Fruit fly (Drosophila melanogaster) whole organism, embryonic: Measurements from ENCODE around the gene CG7362.

ENCODE experiments used
- Aef1 ChIP-seq: fragments of 200-800 bp; sonication (Bioruptor generic); IDR thresholded peaks from 3 replicates; pipeline ENCODE4 v1.3.6; 2022; ENCODE audit warnings: missing biosample characterization, missing genetic modification characterization
- Atf-2 ChIP-seq: fragments of 200-800 bp; sonication (Bioruptor generic); optimal IDR thresholded peaks from 2 replicates; lab custom pipeline; 2016; ENCODE audit warnings: missing biosample characterization, missing genetic modification characterization
- CG12155 ChIP-seq: fragments of 200-800 bp; sonication (Bioruptor generic); optimal IDR thresholded peaks from 3 replicates; lab custom pipeline; 2016; ENCODE audit warnings: missing biosample characterization, missing genetic modification characterization
- CG12744 ChIP-seq: fragments of 200-800 bp; sonication (Bioruptor generic); optimal IDR thresholded peaks from 2 replicates; lab custom pipeline; 2016; ENCODE audit warnings: missing biosample characterization, missing genetic modification characterization
- CG14667 ChIP-seq: fragments of 200-800 bp; sonication (Bioruptor generic); IDR thresholded peaks from 2 replicates; pipeline ENCODE4 v1.3.6; 2022; ENCODE audit warnings: missing biosample characterization, missing genetic modification characterization
- CG15696 ChIP-seq: fragments of 200-800 bp; sonication (Bioruptor generic); optimal IDR thresholded peaks from 2 replicates; lab custom pipeline; 2019; ENCODE audit warnings: missing biosample characterization, mild to moderate bottlenecking, missing genetic modification characterization, moderate library complexity
- CG1603 ChIP-seq: fragments of 200-800 bp; sonication (Bioruptor generic); optimal IDR thresholded peaks from 2 replicates; lab custom pipeline; 2019; ENCODE audit warnings: missing biosample characterization, mild to moderate bottlenecking, missing genetic modification characterization, moderate library complexity
- CG18262 ChIP-seq: fragments of 200-800 bp; optimal IDR thresholded peaks from 3 replicates; lab custom pipeline; 2019; ENCODE audit warnings: missing biosample characterization, mild to moderate bottlenecking, missing genetic modification characterization, moderate library complexity
- CG18764 ChIP-seq: fragments of 200-800 bp; sonication (Bioruptor generic); optimal IDR thresholded peaks from 3 replicates; lab custom pipeline; 2016; ENCODE audit warnings: missing biosample characterization, missing genetic modification characterization
- CG2202 ChIP-seq: fragments of 200-800 bp; sonication (Bioruptor generic); optimal IDR thresholded peaks from 2 replicates; lab custom pipeline; 2018; ENCODE audit warnings: missing biosample characterization, mild to moderate bottlenecking, missing genetic modification characterization
- CG2712 ChIP-seq: fragments of 200-800 bp; optimal IDR thresholded peaks from 3 replicates; lab custom pipeline; 2019; ENCODE audit warnings: missing biosample characterization, mild to moderate bottlenecking, missing genetic modification characterization, moderate library complexity
- CG31224 ChIP-seq: fragments of 200-800 bp; sonication (Bioruptor generic); IDR thresholded peaks from 2 replicates; pipeline ENCODE4 v1.3.6; 2022; ENCODE audit warnings: missing biosample characterization, missing genetic modification characterization
- CG3281 ChIP-seq: fragments of 200-800 bp; sonication (Bioruptor generic); optimal IDR thresholded peaks from 3 replicates; lab custom pipeline; 2017; ENCODE audit warnings: missing biosample characterization, mild to moderate bottlenecking, missing genetic modification characterization
- CG4360 ChIP-seq: fragments of 200-800 bp; sonication (Bioruptor generic); IDR thresholded peaks from 2 replicates; pipeline ENCODE4 v1.3.6; 2022; ENCODE audit warnings: missing biosample characterization, missing genetic modification characterization
- CG6175 ChIP-seq: fragments of 200-800 bp; sonication (Bioruptor generic); IDR thresholded peaks from 3 replicates; pipeline ENCODE4 v1.3.6; 2022; ENCODE audit warnings: missing biosample characterization, missing genetic modification characterization
- CG6654 ChIP-seq: fragments of 200-800 bp; sonication (Bioruptor generic); optimal IDR thresholded peaks from 2 replicates; lab custom pipeline; 2017; ENCODE audit warnings: missing biosample characterization, mild to moderate bottlenecking, missing genetic modification characterization
- CG6813 ChIP-seq: fragments of 200-800 bp; sonication (Bioruptor generic); optimal IDR thresholded peaks from 2 replicates; lab custom pipeline; 2017; ENCODE audit warnings: missing biosample characterization, missing genetic modification characterization, mild to moderate bottlenecking, moderate library complexity, missing genetic modification reagents
- CG6854 ChIP-seq: fragments of 200-800 bp; sonication (Bioruptor generic); optimal IDR thresholded peaks from 3 replicates; lab custom pipeline; 2017; ENCODE audit warnings: missing biosample characterization, mild to moderate bottlenecking, missing genetic modification characterization
- CG7556 ChIP-seq: fragments of 200-800 bp; sonication (Bioruptor generic); optimal IDR thresholded peaks from 2 replicates; lab custom pipeline; 2017; ENCODE audit warnings: missing biosample characterization, mild to moderate bottlenecking, missing genetic modification characterization
- Camta ChIP-seq: fragments of 200-800 bp; sonication (Bioruptor generic); optimal IDR thresholded peaks from 2 replicates; lab custom pipeline; 2016; ENCODE audit warnings: missing biosample characterization, missing genetic modification characterization
- Dp ChIP-seq: fragments of 200-800 bp; sonication (Bioruptor generic); optimal IDR thresholded peaks from 2 replicates; lab custom pipeline; 2018; ENCODE audit warnings: missing biosample characterization, mild to moderate bottlenecking, missing genetic modification characterization, moderate library complexity
- Drgx ChIP-seq: fragments of 200-800 bp; sonication (Bioruptor generic); IDR thresholded peaks from 2 replicates; pipeline ENCODE4 v1.3.6; 2022; ENCODE audit warnings: missing biosample characterization, missing genetic modification characterization
- E2f1 ChIP-seq: fragments of 200-800 bp; sonication (Bioruptor generic); IDR thresholded peaks from 2 replicates; pipeline ENCODE4 v1.3.6; 2022; ENCODE audit warnings: missing biosample characterization, missing genetic modification characterization
- HLH3B ChIP-seq: fragments of 200-800 bp; sonication (Bioruptor generic); IDR thresholded peaks from 2 replicates; pipeline ENCODE4 v1.3.6; 2022; ENCODE audit warnings: missing biosample characterization, missing genetic modification characterization
- HLH54F ChIP-seq: fragments of 200-800 bp; sonication (Bioruptor generic); optimal IDR thresholded peaks from 3 replicates; lab custom pipeline; 2016; ENCODE audit warnings: missing biosample characterization, missing genetic modification characterization
- Hmr ChIP-seq: fragments of 200-800 bp; sonication (Bioruptor generic); optimal IDR thresholded peaks from 3 replicates; lab custom pipeline; 2017; ENCODE audit warnings: mild to moderate bottlenecking, missing biosample characterization, missing genetic modification reagents, missing genetic modification characterization
- MBD-R2 ChIP-seq: fragments of 200-800 bp; sonication (Bioruptor generic); IDR thresholded peaks from 2 replicates; pipeline ENCODE4 v1.3.6; 2022; ENCODE audit warnings: missing biosample characterization, missing genetic modification characterization
- Nf-YA ChIP-seq: fragments of 200-800 bp; sonication (Bioruptor generic); IDR thresholded peaks from 2 replicates; pipeline ENCODE4 v1.3.6; 2022; ENCODE audit warnings: missing biosample characterization, missing genetic modification characterization
- Nf-YC ChIP-seq: fragments of 200-800 bp; optimal IDR thresholded peaks from 3 replicates; lab custom pipeline; 2019; ENCODE audit warnings: missing biosample characterization, mild to moderate bottlenecking, missing genetic modification characterization, moderate library complexity
- NfI ChIP-seq: fragments of 200-800 bp; sonication (Bioruptor generic); optimal IDR thresholded peaks from 3 replicates; lab custom pipeline; 2018; ENCODE audit warnings: missing biosample characterization, mild to moderate bottlenecking, missing genetic modification characterization, moderate library complexity
- Oli ChIP-seq: fragments of 200-800 bp; sonication (Bioruptor generic); optimal IDR thresholded peaks from 2 replicates; lab custom pipeline; 2018; ENCODE audit warnings: missing biosample characterization, mild to moderate bottlenecking, missing genetic modification characterization, moderate library complexity
- Poxn ChIP-seq: fragments of 200-800 bp; sonication (Bioruptor generic); IDR thresholded peaks from 2 replicates; pipeline ENCODE4 v1.3.6; 2022; ENCODE audit warnings: missing biosample characterization, missing genetic modification characterization
- Sry-β ChIP-seq: fragments of 200-800 bp; sonication (Bioruptor generic); optimal IDR thresholded peaks from 2 replicates; lab custom pipeline; 2018; ENCODE audit warnings: missing biosample characterization, mild to moderate bottlenecking, missing genetic modification characterization, moderate library complexity
- TFAM ChIP-seq: fragments of 200-800 bp; sonication (Bioruptor generic); optimal IDR thresholded peaks from 2 replicates; lab custom pipeline; 2017; ENCODE audit warnings: missing biosample characterization, missing genetic modification characterization, inconsistent platforms
- Xrp1 ChIP-seq: fragments of 200-800 bp; sonication (Bioruptor generic); IDR thresholded peaks from 2 replicates; pipeline ENCODE4 v1.3.6; 2022; ENCODE audit warnings: missing biosample characterization, missing genetic modification characterization
- crol ChIP-seq: fragments of 200-800 bp; sonication (Bioruptor generic); IDR thresholded peaks from 2 replicates; pipeline ENCODE4 v1.3.6; 2022; ENCODE audit warnings: missing biosample characterization, missing genetic modification characterization
- her ChIP-seq: fragments of 200-800 bp; sonication (Bioruptor generic); optimal IDR thresholded peaks from 2 replicates; lab custom pipeline; 2016; ENCODE audit warnings: missing biosample characterization, missing genetic modification characterization
- luna ChIP-seq: fragments of 200-800 bp; sonication (Bioruptor generic); optimal IDR thresholded peaks from 2 replicates; lab custom pipeline; 2016; ENCODE audit warnings: missing biosample characterization, missing genetic modification characterization
- otp ChIP-seq: fragments of 200-800 bp; sonication (Bioruptor generic); IDR thresholded peaks from 3 replicates; pipeline ENCODE4, ENCODE4 v1.3.6; 2022; ENCODE audit warnings: missing biosample characterization, missing genetic modification characterization
- pan ChIP-seq, 4 experiments: fragments of >200 bp in 3 of 4; fragments of 200-800 bp in 1 of 4; sonication (Bioruptor generic) in 1 of 4; optimal IDR thresholded peaks in 3 of 4; IDR thresholded peaks in 1 of 4; 2 replicates each; pipeline versions ENCODE4 v1.3.6 to Lab custom; 2017 to 2022; ENCODE audit warnings: missing biosample characterization in 2 of 4, missing genetic modification characterization in 2 of 4, mixed read lengths in 1 of 4
- pum ChIP-seq: fragments of 200-800 bp; sonication (Bioruptor generic); optimal IDR thresholded peaks from 2 replicates; lab custom pipeline; 2016; ENCODE audit warnings: missing biosample characterization, missing genetic modification characterization
- run ChIP-seq: fragments of 200-800 bp; sonication (Bioruptor generic); optimal IDR thresholded peaks from 3 replicates; lab custom pipeline; 2018; ENCODE audit warnings: missing biosample characterization, mild to moderate bottlenecking, missing genetic modification characterization
- salm ChIP-seq: fragments of 200-800 bp; sonication (Bioruptor generic); optimal IDR thresholded peaks from 2 replicates; lab custom pipeline; 2018; ENCODE audit warnings: missing biosample characterization, mild to moderate bottlenecking, missing genetic modification characterization
- sens ChIP-seq: fragments of 200-800 bp; sonication (Bioruptor generic); peaks from one replicate; lab custom pipeline; 2016; ENCODE audit warnings: missing biosample characterization, missing genetic modification characterization
- slp2 ChIP-seq: fragments of 200-800 bp; sonication (Bioruptor generic); optimal IDR thresholded peaks from 2 replicates; lab custom pipeline; 2016; ENCODE audit warnings: missing biosample characterization, missing genetic modification characterization
- sob ChIP-seq: fragments of 200-800 bp; sonication (Bioruptor generic); IDR thresholded peaks from 2 replicates; pipeline ENCODE4 v1.3.6; 2022; ENCODE audit warnings: missing biosample characterization, missing genetic modification characterization
- tin ChIP-seq: fragments of 200-800 bp; sonication (Bioruptor generic); optimal IDR thresholded peaks from 3 replicates; lab custom pipeline; 2016; ENCODE audit warnings: missing biosample characterization, missing genetic modification characterization
- tup ChIP-seq: fragments of 200-800 bp; sonication (Bioruptor generic); optimal IDR thresholded peaks from 2 replicates; lab custom pipeline; 2016; ENCODE audit warnings: missing biosample characterization, mild to moderate bottlenecking, missing genetic modification characterization, moderate library complexity
- tx ChIP-seq: fragments of 200-800 bp; sonication (Bioruptor generic); optimal IDR thresholded peaks from 2 replicates; lab custom pipeline; 2016; ENCODE audit warnings: missing biosample characterization, missing genetic modification characterization
- z ChIP-seq: fragments of 200-800 bp; sonication (Bioruptor generic); IDR thresholded peaks from 3 replicates; pipeline ENCODE4 v1.3.6; 2022; ENCODE audit warnings: missing biosample characterization, missing genetic modification characterization

CG7362 gene

DNA sequence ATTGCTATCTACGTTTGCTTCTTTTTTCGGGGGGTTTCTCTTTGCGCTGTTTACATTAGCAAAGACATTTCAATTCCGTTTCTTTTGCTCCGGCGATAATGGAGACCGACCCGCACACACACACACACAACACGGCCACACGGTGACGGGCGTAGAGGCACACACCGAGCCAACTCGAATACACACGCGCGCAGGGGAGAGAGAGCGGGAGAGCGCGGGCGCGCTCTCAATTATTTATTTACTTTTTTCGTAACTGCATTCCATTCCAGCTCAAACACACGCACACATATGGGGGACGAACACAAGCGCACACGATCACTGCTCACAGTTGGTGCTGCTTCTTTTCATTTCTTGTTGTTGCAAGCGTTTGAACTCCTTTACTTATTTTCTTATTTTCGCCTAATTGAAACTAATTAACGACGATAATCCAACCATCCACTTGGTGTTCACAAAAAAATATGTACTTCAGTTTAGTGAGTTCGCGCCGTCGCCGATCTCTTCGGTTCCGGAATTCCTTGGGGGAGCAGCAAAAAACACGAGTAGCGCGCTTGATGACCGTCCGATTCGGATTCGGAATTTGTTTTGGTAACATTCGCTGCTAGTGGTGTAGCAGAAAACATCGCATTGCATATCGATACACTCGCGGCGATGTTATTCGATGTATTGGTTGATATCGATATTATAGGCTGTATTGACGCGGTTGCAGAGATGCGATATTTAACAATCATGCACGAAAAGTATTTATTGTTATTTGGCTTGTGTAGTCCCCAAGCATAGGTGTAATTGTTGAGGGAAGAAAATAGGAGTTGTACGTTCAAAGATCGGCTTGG lies 30.4 kb downstream of the CG7362 start, which contains the start of gene kibra (continued):
- TF ChIP-seq sob (GFP tag; lab: Robert Waterston, UW) (no peak), CG14667 (GFP tag; lab: Robert Waterston, UW) (no peak), Xrp1 (GFP tag; lab: Robert Waterston, UW) (no peak), CG6654 (GFP tag; lab: Kevin White, UChicago) (peak; percentile 2), her (GFP tag; lab: Kevin White, UChicago) (peak; percentile 80), pan (optimal IDR thresholded peaks at IDR 0.05; lab: Kevin White, UChicago) (no peak), pan (GFP tag; optimal IDR thresholded peaks at IDR 0.05 in 1 of 2, IDR thresholded peaks at IDR 0.05 in 1 of 2) (no peak), MBD-R2 (no peak), Hmr (GFP tag; lab: Kevin White, UChicago) (peak; percentile 74), sens (GFP tag; lab: Kevin White, UChicago) (peak; percentile 94), CG3281 (GFP tag; lab: Kevin White, UChicago) (peak; percentile 28), Oli (tag; lab: Kevin White, UChicago) (no peak), CG6854 (GFP tag; lab: Kevin White, UChicago) (no peak), CG12744 (GFP tag; lab: Kevin White, UChicago) (no peak), slp2 (peak; percentile 58), CG31224 (GFP tag; lab: Robert Waterston, UW) (no peak), Atf-2 (GFP tag; lab: Kevin White, UChicago) (peak; percentile 49), Drgx (no peak), CG15696 (tag; lab: Kevin White, UChicago) (peak; percentile 76), luna (peak; percentile 75), otp (GFP tag; lab: Robert Waterston, UW) (no peak), run (tag; lab: Kevin White, UChicago) (no peak), z (GFP tag; lab: Robert Waterston, UW) (no peak), CG12155 (GFP tag; lab: Kevin White, UChicago) (peak; percentile 45), CG2202 (tag; lab: Kevin White, UChicago) (no peak), Camta (GFP tag; lab: Kevin White, UChicago) (peak; percentile 80), crol (GFP tag; lab: Robert Waterston, UW) (no peak), Sry-β (GFP tag; lab: Kevin White, UChicago) (peak; percentile 38), tup (GFP tag; lab: Kevin White, UChicago) (no peak), pum (GFP tag; lab: Kevin White, UChicago) (peak; percentile 82), CG18764 (peak; percentile 72), CG1603 (tag; lab: Kevin White, UChicago) (peak; percentile 93), Poxn (GFP tag; lab: Robert Waterston, UW) (no peak), salm (peak; percentile 40), Nf-YC (peak; percentile 53), CG18262 (tag; lab: Kevin White, UChicago) (peak; percentile 44), tx (GFP tag; lab: Kevin White, UChicago) (peak; percentile 38), tin (GFP tag; lab: Kevin White, UChicago) (peak; percentile 83), CG4360 (GFP tag; lab: Robert Waterston, UW) (no peak), CG7556 (GFP tag; lab: Kevin White, UChicago) (peak; percentile 21), NfI (peak; percentile 53), E2f1 (GFP tag; lab: Robert Waterston, UW) (no peak), Dp (peak; percentile 47), TFAM (GFP tag; lab: Kevin White, UChicago) (no peak), CG6813 (GFP tag; lab: Kevin White, UChicago) (peak; percentile 27), HLH54F (GFP tag; lab: Kevin White, UChicago) (peak; percentile 78), Nf-YA (no peak), CG2712 (peak; percentile 73), HLH3B (GFP tag; lab: Robert Waterston, UW) (no peak), CG6175 (GFP tag; lab: Robert Waterston, UW) (no peak), Aef1 (no peak)
